Fruit fly (Drosophila melanogaster) whole organism, prepupa: ENCODE measurements around the gene CG12009.
A peak's percentile ranks its signal among the peaks of the same experiment; 100 is the strongest.

Experiments
- Blimp-1 ChIP-seq: fragments of 200-800 bp; sonication (Bioruptor generic); optimal IDR thresholded peaks from 3 replicates; lab custom pipeline; 2017; ENCODE audit warnings: missing biosample characterization, missing genetic modification characterization, mild to moderate bottlenecking, moderate library complexity, missing genetic modification reagents
- CG10631 ChIP-seq: fragments of 200-800 bp; sonication (Bioruptor generic); optimal IDR thresholded peaks from 2 replicates; lab custom pipeline; 2016; ENCODE audit warnings: missing biosample characterization, missing genetic modification characterization
- CG10669 ChIP-seq: fragments of 200-800 bp; sonication (Bioruptor generic); optimal IDR thresholded peaks from 3 replicates; lab custom pipeline; 2018; ENCODE audit warnings: missing biosample characterization, mild to moderate bottlenecking, missing genetic modification characterization, moderate library complexity
- CG11294 ChIP-seq: fragments of 200-800 bp; sonication (Bioruptor generic); IDR thresholded peaks from 2 replicates; pipeline ENCODE4 v1.3.6; 2022; ENCODE audit warnings: missing biosample characterization, missing genetic modification characterization
- CG11762 ChIP-seq: fragments of 200-800 bp; sonication (Bioruptor generic); optimal IDR thresholded peaks from 3 replicates; lab custom pipeline; 2016; ENCODE audit warnings: missing biosample characterization, missing genetic modification characterization; ENCODE audit not compliant: insufficient read depth
- CG11902 ChIP-seq: fragments of 200-800 bp; sonication (Bioruptor generic); optimal IDR thresholded peaks from 3 replicates; lab custom pipeline; 2016; ENCODE audit warnings: missing biosample characterization, missing genetic modification characterization
- CG15336 ChIP-seq: fragments of 200-800 bp; sonication (Bioruptor generic); IDR thresholded peaks from 2 replicates; pipeline ENCODE4 v1.3.6; 2022; ENCODE audit warnings: missing biosample characterization, missing genetic modification characterization
- CG1621 ChIP-seq: fragments of 200-800 bp; sonication (Bioruptor generic); optimal IDR thresholded peaks from 3 replicates; lab custom pipeline; 2018; ENCODE audit warnings: missing biosample characterization, mild to moderate bottlenecking, missing genetic modification characterization
- CG16779 ChIP-seq: fragments of 200-800 bp; sonication (Bioruptor generic); optimal IDR thresholded peaks from 3 replicates; lab custom pipeline; 2017; ENCODE audit warnings: missing biosample characterization, mild to moderate bottlenecking, missing genetic modification characterization
- CG3032 ChIP-seq: fragments of 200-800 bp; optimal IDR thresholded peaks from 2 replicates; lab custom pipeline; 2019; ENCODE audit warnings: missing biosample characterization, mild to moderate bottlenecking, missing genetic modification characterization, moderate library complexity
- CG31627 ChIP-seq: fragments of 200-800 bp; sonication (Bioruptor generic); optimal IDR thresholded peaks from 3 replicates; lab custom pipeline; 2016; ENCODE audit warnings: missing biosample characterization, missing genetic modification characterization
- CG32006 ChIP-seq: fragments of 200-800 bp; sonication (Bioruptor generic); optimal IDR thresholded peaks from 3 replicates; lab custom pipeline; 2017; ENCODE audit warnings: missing biosample characterization, mild to moderate bottlenecking, missing genetic modification characterization
- CG34406 ChIP-seq: fragments of 200-800 bp; sonication (Bioruptor generic); optimal IDR thresholded peaks from 3 replicates; lab custom pipeline; 2016; ENCODE audit warnings: missing biosample characterization, missing genetic modification characterization
- CG3919 ChIP-seq: fragments of 200-800 bp; sonication (Bioruptor generic); optimal IDR thresholded peaks from 3 replicates; lab custom pipeline; 2016; ENCODE audit warnings: missing biosample characterization, missing genetic modification characterization
- CG4318 ChIP-seq: fragments of 200-800 bp; sonication (Bioruptor generic); optimal IDR thresholded peaks from 3 replicates; lab custom pipeline; 2017; ENCODE audit warnings: missing biosample characterization, mild to moderate bottlenecking, missing genetic modification characterization
- CG6163 ChIP-seq: fragments of 200-800 bp; sonication (Bioruptor generic); IDR thresholded peaks from 3 replicates; pipeline ENCODE4 v1.3.6; 2022; ENCODE audit warnings: missing biosample characterization, missing genetic modification characterization
- CG6792 ChIP-seq: fragments of 200-800 bp; sonication (Bioruptor generic); optimal IDR thresholded peaks from 3 replicates; lab custom pipeline; 2016; ENCODE audit warnings: missing biosample characterization, missing genetic modification characterization
- CG6808 ChIP-seq: fragments of 200-800 bp; sonication (Bioruptor generic); optimal IDR thresholded peaks from 3 replicates; lab custom pipeline; 2017; ENCODE audit warnings: missing biosample characterization, missing genetic modification characterization, mild to moderate bottlenecking, moderate library complexity, missing genetic modification reagents
- CG6854 ChIP-seq: fragments of 200-800 bp; sonication (Bioruptor generic); optimal IDR thresholded peaks from 2 replicates; lab custom pipeline; 2017; ENCODE audit warnings: missing biosample characterization, mild to moderate bottlenecking, missing genetic modification characterization
- CG7368 ChIP-seq: fragments of 200-800 bp; sonication (Bioruptor generic); optimal IDR thresholded peaks from 3 replicates; lab custom pipeline; 2016; ENCODE audit warnings: missing biosample characterization, missing genetic modification characterization
- CG8119 ChIP-seq: fragments of 200-800 bp; sonication (Bioruptor generic); IDR thresholded peaks from 3 replicates; pipeline ENCODE4 v1.3.6; 2022; ENCODE audit warnings: missing biosample characterization, missing genetic modification characterization
- CG8319 ChIP-seq: fragments of 200-800 bp; sonication (Bioruptor generic); optimal IDR thresholded peaks from 3 replicates; lab custom pipeline; 2016; ENCODE audit warnings: missing biosample characterization, missing genetic modification characterization
- CG8632 ChIP-seq: fragments of 200-800 bp; sonication (Bioruptor generic); optimal IDR thresholded peaks from 3 replicates; lab custom pipeline; 2016; ENCODE audit warnings: missing biosample characterization, missing genetic modification characterization
- CG9139 ChIP-seq: fragments of 200-800 bp; sonication (Bioruptor generic); optimal IDR thresholded peaks from 3 replicates; lab custom pipeline; 2017; ENCODE audit warnings: missing biosample characterization, mild to moderate bottlenecking, missing genetic modification characterization
- Eip75B ChIP-seq: fragments of 200-800 bp; sonication (Bioruptor generic); optimal IDR thresholded peaks from 3 replicates; lab custom pipeline; 2016; ENCODE audit warnings: missing biosample characterization, missing genetic modification characterization
- Eip78C ChIP-seq: fragments of 200-800 bp; sonication (Bioruptor generic); peaks from one replicate; lab custom pipeline; 2016; ENCODE audit warnings: missing biosample characterization, missing genetic modification characterization
- Eip93F ChIP-seq: fragments of 200-800 bp; sonication (Bioruptor generic); optimal IDR thresholded peaks from 2 replicates; lab custom pipeline; 2016; ENCODE audit warnings: missing biosample characterization, mild to moderate bottlenecking, missing genetic modification characterization
- Ets21C ChIP-seq: fragments of 200-800 bp; sonication (Bioruptor generic); optimal IDR thresholded peaks from 3 replicates; lab custom pipeline; 2016; ENCODE audit warnings: missing biosample characterization, missing genetic modification characterization
- Gug ChIP-seq: fragments of 200-800 bp; sonication (Bioruptor generic); IDR thresholded peaks from 2 replicates; pipeline ENCODE4 v1.3.6; 2022; ENCODE audit warnings: missing biosample characterization, missing genetic modification characterization
- Hr38 ChIP-seq: sonication (Bioruptor generic); optimal IDR thresholded peaks from 2 replicates; lab custom pipeline; 2016; ENCODE audit warnings: missing biosample characterization, missing genetic modification characterization
- Hr39 ChIP-seq: fragments of 200-800 bp; sonication (Bioruptor generic); optimal IDR thresholded peaks from 2 replicates; lab custom pipeline; 2016; ENCODE audit warnings: missing biosample characterization, missing genetic modification characterization
- Hr4 ChIP-seq: fragments of 200-800 bp; sonication (Bioruptor generic); optimal IDR thresholded peaks from 3 replicates; lab custom pipeline; 2016; ENCODE audit warnings: missing biosample characterization, missing genetic modification characterization
- Lpt ChIP-seq: fragments of 200-800 bp; sonication (Bioruptor generic); optimal IDR thresholded peaks from 3 replicates; lab custom pipeline; 2016; ENCODE audit warnings: missing biosample characterization, missing genetic modification characterization
- OdsH ChIP-seq: fragments of 200-800 bp; sonication (Bioruptor generic); optimal IDR thresholded peaks from 3 replicates; lab custom pipeline; 2016; ENCODE audit warnings: missing biosample characterization, missing genetic modification characterization
- Smox ChIP-seq: fragments of 200-800 bp; sonication (Bioruptor generic); optimal IDR thresholded peaks from 3 replicates; lab custom pipeline; 2016; ENCODE audit warnings: missing biosample characterization, missing genetic modification characterization
- Sox102F ChIP-seq: fragments of 200-800 bp; sonication (Bioruptor generic); optimal IDR thresholded peaks from 2 replicates; lab custom pipeline; 2016; ENCODE audit warnings: missing biosample characterization, mild to moderate bottlenecking, missing genetic modification characterization
- achi ChIP-seq: fragments of 200-800 bp; sonication (Bioruptor generic); optimal IDR thresholded peaks from 3 replicates; lab custom pipeline; 2016; ENCODE audit warnings: missing biosample characterization, missing genetic modification characterization
- acj6 ChIP-seq: fragments of 200-800 bp; sonication (Bioruptor generic); optimal IDR thresholded peaks from 3 replicates; lab custom pipeline; 2016; ENCODE audit warnings: missing biosample characterization, missing genetic modification characterization
- dac ChIP-seq: fragments of 200-800 bp; sonication (Bioruptor generic); optimal IDR thresholded peaks from 2 replicates; lab custom pipeline; 2017; ENCODE audit warnings: missing biosample characterization, mild to moderate bottlenecking, missing genetic modification characterization
- eg ChIP-seq: fragments of 200-800 bp; sonication (Bioruptor generic); IDR thresholded peaks from 3 replicates; pipeline ENCODE4 v1.3.6; 2022; ENCODE audit warnings: missing biosample characterization, missing genetic modification characterization
- esn ChIP-seq: fragments of 200-800 bp; sonication (Bioruptor generic); optimal IDR thresholded peaks from 2 replicates; lab custom pipeline; 2016; ENCODE audit warnings: missing biosample characterization, mild to moderate bottlenecking, missing genetic modification characterization, moderate library complexity
- fd59A ChIP-seq: fragments of 200-800 bp; sonication (Bioruptor generic); optimal IDR thresholded peaks from 2 replicates; lab custom pipeline; 2017; ENCODE audit warnings: missing biosample characterization, mild to moderate bottlenecking, missing genetic modification characterization, missing genetic modification reagents
- fd85E ChIP-seq: fragments of 200-800 bp; sonication (Bioruptor generic); optimal IDR thresholded peaks from 3 replicates; lab custom pipeline; 2016; ENCODE audit warnings: missing biosample characterization, missing genetic modification characterization
- fkh ChIP-seq: fragments of 200-800 bp; sonication (Bioruptor generic); optimal IDR thresholded peaks from 3 replicates; lab custom pipeline; 2017; ENCODE audit warnings: missing biosample characterization, mild to moderate bottlenecking, missing genetic modification characterization, moderate library complexity
- lz ChIP-seq: fragments of 200-800 bp; sonication (Bioruptor generic); optimal IDR thresholded peaks from 3 replicates; lab custom pipeline; 2016; ENCODE audit warnings: missing biosample characterization, missing genetic modification characterization
- net ChIP-seq: fragments of 200-800 bp; sonication (Bioruptor generic); optimal IDR thresholded peaks from 3 replicates; lab custom pipeline; 2016; ENCODE audit warnings: missing biosample characterization, missing genetic modification characterization
- pdm3 ChIP-seq: fragments of 200-800 bp; sonication (Bioruptor generic); optimal IDR thresholded peaks from 3 replicates; lab custom pipeline; 2016; ENCODE audit warnings: missing biosample characterization, missing genetic modification characterization
- salr ChIP-seq, 2 experiments: fragments of 200-800 bp; sonication (Bioruptor generic); optimal IDR thresholded peaks; 3 replicates each; lab custom pipeline; 2016 to 2018; ENCODE audit warnings: missing biosample characterization in 2 of 2, missing genetic modification characterization in 2 of 2, mild to moderate bottlenecking in 1 of 2
- spab ChIP-seq: fragments of 200-800 bp; sonication (Bioruptor generic); optimal IDR thresholded peaks from 2 replicates; lab custom pipeline; 2017; ENCODE audit warnings: missing biosample characterization, mild to moderate bottlenecking, missing genetic modification characterization, missing genetic modification reagents
- ss ChIP-seq, 2 experiments: fragments of 200-800 bp; sonication (Bioruptor generic); optimal IDR thresholded peaks; 2 replicates in 1 of 2; 3 replicates in 1 of 2; lab custom pipeline; 2017 to 2018; ENCODE audit warnings: mild to moderate bottlenecking in 2 of 2, missing biosample characterization in 2 of 2, missing genetic modification characterization in 2 of 2, moderate library complexity in 1 of 2
- svp ChIP-seq: fragments of 200-800 bp; sonication (Bioruptor generic); peaks from one replicate; lab custom pipeline; 2016; ENCODE audit warnings: missing biosample characterization, missing genetic modification characterization
- vri ChIP-seq: fragments of 200-800 bp; sonication (Bioruptor generic); optimal IDR thresholded peaks from 3 replicates; lab custom pipeline; 2016; ENCODE audit warnings: missing biosample characterization, mild to moderate bottlenecking, missing genetic modification characterization

Gene CG12009

dm6 chr3L:3319992-3320732 is 28.9 kb downstream of the CG12009 start:
- no peak for TF ChIP-seq Sox102F (GFP tag; lab: Kevin White, UChicago)
- TF ChIP-seq vri (GFP tag; lab: Kevin White, UChicago) = no peak
- no peak for TF ChIP-seq eg (GFP tag; lab: Robert Waterston, UW)
- no peak for TF ChIP-seq Gug (GFP tag; lab: Robert Waterston, UW)
- TF ChIP-seq achi (GFP tag; lab: Kevin White, UChicago) = no peak
- peak; percentile 5 for TF ChIP-seq CG6808 (GFP tag; lab: Kevin White, UChicago)
- no peak for TF ChIP-seq CG9139 (GFP tag; lab: Kevin White, UChicago)
- no peak for TF ChIP-seq dac (GFP tag; lab: Kevin White, UChicago)
- TF ChIP-seq ss (GFP tag; optimal IDR thresholded peaks at IDR 0.05; lab: Kevin White, UChicago) = no peak
- no peak for TF ChIP-seq salr (GFP tag; optimal IDR thresholded peaks at IDR 0.05; lab: Kevin White, UChicago)
- TF ChIP-seq CG16779 (tag; lab: Kevin White, UChicago) = no peak
- TF ChIP-seq net (GFP tag; lab: Kevin White, UChicago) = no peak
- no peak for TF ChIP-seq lz (GFP tag; lab: Kevin White, UChicago)
- TF ChIP-seq fkh = no peak
- TF ChIP-seq Hr39 (GFP tag; lab: Kevin White, UChicago) = no peak
- TF ChIP-seq fd59A (GFP tag; lab: Kevin White, UChicago) = no peak
- TF ChIP-seq CG6854 (GFP tag; lab: Kevin White, UChicago) = no peak
- TF ChIP-seq Eip78C = peak; percentile 75
- TF ChIP-seq CG11902 (GFP tag; lab: Kevin White, UChicago) = no peak
- TF ChIP-seq Smox = no peak
- peak; percentile 55 for TF ChIP-seq Hr4
- no peak for TF ChIP-seq CG3032 (tag; lab: Kevin White, UChicago)
- TF ChIP-seq Blimp-1 = no peak
- TF ChIP-seq CG15336 (GFP tag; lab: Robert Waterston, UW) = 0 out of 2 replicates have a peak, but pooled peaks have one; percentile 36
- TF ChIP-seq CG1621 (tag; lab: Kevin White, UChicago) = no peak
- no peak for TF ChIP-seq pdm3 (GFP tag; lab: Kevin White, UChicago)
- TF ChIP-seq CG31627 (GFP tag; lab: Kevin White, UChicago) = no peak
- TF ChIP-seq esn (GFP tag; lab: Kevin White, UChicago) = peak; percentile 10
- peak; percentile 21 for TF ChIP-seq CG10669 (GFP tag; lab: Kevin White, UChicago)
- TF ChIP-seq CG7368 (GFP tag; lab: Kevin White, UChicago) = no peak
- TF ChIP-seq Ets21C = no peak
- peak; percentile 38 for TF ChIP-seq CG32006 (GFP tag; lab: Kevin White, UChicago)
- no peak for TF ChIP-seq CG6792
- no peak for TF ChIP-seq CG34406 (GFP tag; lab: Kevin White, UChicago)
- TF ChIP-seq Hr38 (GFP tag; lab: Kevin White, UChicago) = no peak
- peak; percentile 25 for TF ChIP-seq CG3919
- no peak for TF ChIP-seq Eip93F
- TF ChIP-seq Eip75B (GFP tag; lab: Kevin White, UChicago) = peak; percentile 22
- TF ChIP-seq CG6163 (GFP tag; lab: Robert Waterston, UW) = 0 out of 3 replicates have a peak, but pooled peaks have one; percentile 41
- TF ChIP-seq svp (GFP tag; lab: Kevin White, UChicago) = peak; percentile 100
- no peak for TF ChIP-seq Lpt (GFP tag; lab: Kevin White, UChicago)
- peak; percentile 25 for TF ChIP-seq OdsH (GFP tag; lab: Kevin White, UChicago)
- no peak for TF ChIP-seq CG8119 (GFP tag; lab: Robert Waterston, UW)
- no peak for TF ChIP-seq CG4318 (GFP tag; lab: Kevin White, UChicago)
- no peak for TF ChIP-seq CG11294 (GFP tag; lab: Robert Waterston, UW)
- no peak for TF ChIP-seq spab (GFP tag; lab: Kevin White, UChicago)
- no peak for TF ChIP-seq CG8632 (GFP tag; lab: Kevin White, UChicago)
- TF ChIP-seq CG11762 = no peak
- peak; percentile 19 for TF ChIP-seq acj6 (GFP tag; lab: Kevin White, UChicago)
- TF ChIP-seq CG8319 (GFP tag; lab: Kevin White, UChicago) = no peak
- no peak for TF ChIP-seq fd85E (GFP tag; lab: Kevin White, UChicago)
- no peak for TF ChIP-seq CG10631 (GFP tag; lab: Kevin White, UChicago)
